Fruit fly (Drosophila melanogaster) whole organism, pupa: ENCODE measurements around the gene Cyp28c1.
A peak's percentile ranks its signal among the peaks of the same experiment; 100 is the strongest.

Experiments used
- CG10348 ChIP-seq: fragments of 200-800 bp; sonication (Bioruptor generic); IDR thresholded peaks from 2 replicates; pipeline ENCODE4 v1.3.6; 2022; ENCODE audit warnings: missing biosample characterization, missing genetic modification characterization
- CG12605 ChIP-seq: fragments of 200-800 bp; sonication (Bioruptor generic); IDR thresholded peaks from 2 replicates; pipeline ENCODE4 v1.3.6; 2022; ENCODE audit warnings: missing biosample characterization, missing genetic modification characterization
- CG13204 ChIP-seq: fragments of 200-800 bp; sonication (Bioruptor generic); optimal IDR thresholded peaks from 2 replicates; lab custom pipeline; 2018; ENCODE audit warnings: missing biosample characterization, mild to moderate bottlenecking, missing genetic modification characterization, moderate library complexity
- CG14655 ChIP-seq: fragments of 200-800 bp; sonication (Bioruptor generic); optimal IDR thresholded peaks from 3 replicates; lab custom pipeline; 2017; ENCODE audit warnings: mild to moderate bottlenecking, missing biosample characterization, missing genetic modification reagents, missing genetic modification characterization
- CG15710 ChIP-seq: fragments of 200-800 bp; sonication (Bioruptor generic); optimal IDR thresholded peaks from 2 replicates; lab custom pipeline; 2018; ENCODE audit warnings: missing biosample characterization, mild to moderate bottlenecking, missing genetic modification characterization, moderate library complexity
- CG17806 ChIP-seq: fragments of 200-800 bp; sonication (Bioruptor generic); optimal IDR thresholded peaks from 2 replicates; lab custom pipeline; 2018; ENCODE audit warnings: missing biosample characterization, mild to moderate bottlenecking, missing genetic modification characterization, moderate library complexity
- CG32121 ChIP-seq: fragments of 200-800 bp; sonication (Bioruptor generic); IDR thresholded peaks from 2 replicates; pipeline ENCODE4 v1.3.6; 2022; ENCODE audit warnings: missing biosample characterization, missing genetic modification characterization
- CG34367 ChIP-seq: fragments of 200-800 bp; sonication (Bioruptor generic); optimal IDR thresholded peaks from 2 replicates; lab custom pipeline; 2018; ENCODE audit warnings: missing biosample characterization, mild to moderate bottlenecking, missing genetic modification characterization
- CG4496 ChIP-seq: fragments of 200-800 bp; sonication (Bioruptor generic); IDR thresholded peaks from 3 replicates; pipeline ENCODE4 v1.3.6; 2022; ENCODE audit warnings: missing biosample characterization, missing genetic modification characterization
- CG8159 ChIP-seq: fragments of 200-800 bp; sonication (Bioruptor generic); optimal IDR thresholded peaks from 3 replicates; lab custom pipeline; 2018; ENCODE audit warnings: missing biosample characterization, mild to moderate bottlenecking, missing genetic modification characterization, moderate library complexity
- CG8301 ChIP-seq: fragments of 200-800 bp; sonication (Bioruptor generic); optimal IDR thresholded peaks from 2 replicates; lab custom pipeline; 2018; ENCODE audit warnings: missing biosample characterization, mild to moderate bottlenecking, missing genetic modification characterization
- CG9948 ChIP-seq: fragments of 200-800 bp; sonication (Bioruptor generic); optimal IDR thresholded peaks from 2 replicates; lab custom pipeline; 2018; ENCODE audit warnings: missing biosample characterization, mild to moderate bottlenecking, missing genetic modification characterization, moderate library complexity
- D1 ChIP-seq: fragments of 200-800 bp; sonication (Bioruptor generic); optimal IDR thresholded peaks from 2 replicates; lab custom pipeline; 2018; ENCODE audit warnings: missing biosample characterization, mild to moderate bottlenecking, missing genetic modification characterization, moderate library complexity
- EcR ChIP-seq: fragments of 200-800 bp; sonication (Bioruptor generic); optimal IDR thresholded peaks from 3 replicates; lab custom pipeline; 2019; ENCODE audit warnings: missing biosample characterization, missing genetic modification characterization, mild to moderate bottlenecking, moderate library complexity, missing genetic modification reagents
- Ets98B ChIP-seq: fragments of 200-800 bp; sonication (Bioruptor generic); IDR thresholded peaks from 2 replicates; pipeline ENCODE4 v1.3.6; 2022; ENCODE audit warnings: missing biosample characterization, missing genetic modification characterization
- Pif1A ChIP-seq: fragments of 200-800 bp; sonication (Bioruptor generic); optimal IDR thresholded peaks from 3 replicates; lab custom pipeline; 2016; ENCODE audit warnings: missing biosample characterization, missing genetic modification characterization
- Pif1B ChIP-seq: fragments of 200-800 bp; sonication (Bioruptor generic); optimal IDR thresholded peaks from 3 replicates; lab custom pipeline; 2016; ENCODE audit warnings: missing biosample characterization, missing genetic modification characterization
- Snoo ChIP-seq: fragments of 200-800 bp; sonication (Bioruptor generic); optimal IDR thresholded peaks from 3 replicates; lab custom pipeline; 2017; ENCODE audit warnings: missing biosample characterization, mild to moderate bottlenecking, missing genetic modification characterization, inconsistent platforms
- fd96Ca ChIP-seq: fragments of 200-800 bp; sonication (Bioruptor generic); IDR thresholded peaks from 3 replicates; pipeline ENCODE4 v1.3.6; 2022; ENCODE audit warnings: missing biosample characterization, missing genetic modification characterization
- gl ChIP-seq: fragments of 200-800 bp; sonication (Bioruptor generic); optimal IDR thresholded peaks from 2 replicates; lab custom pipeline; 2018; ENCODE audit warnings: missing biosample characterization, mild to moderate bottlenecking, missing genetic modification characterization
- rn ChIP-seq: fragments of 200-800 bp; sonication (Bioruptor generic); IDR thresholded peaks from 2 replicates; pipeline ENCODE4 v1.3.6; 2022; ENCODE audit warnings: missing biosample characterization, missing genetic modification characterization

The Cyp28c1 gene

DNA sequence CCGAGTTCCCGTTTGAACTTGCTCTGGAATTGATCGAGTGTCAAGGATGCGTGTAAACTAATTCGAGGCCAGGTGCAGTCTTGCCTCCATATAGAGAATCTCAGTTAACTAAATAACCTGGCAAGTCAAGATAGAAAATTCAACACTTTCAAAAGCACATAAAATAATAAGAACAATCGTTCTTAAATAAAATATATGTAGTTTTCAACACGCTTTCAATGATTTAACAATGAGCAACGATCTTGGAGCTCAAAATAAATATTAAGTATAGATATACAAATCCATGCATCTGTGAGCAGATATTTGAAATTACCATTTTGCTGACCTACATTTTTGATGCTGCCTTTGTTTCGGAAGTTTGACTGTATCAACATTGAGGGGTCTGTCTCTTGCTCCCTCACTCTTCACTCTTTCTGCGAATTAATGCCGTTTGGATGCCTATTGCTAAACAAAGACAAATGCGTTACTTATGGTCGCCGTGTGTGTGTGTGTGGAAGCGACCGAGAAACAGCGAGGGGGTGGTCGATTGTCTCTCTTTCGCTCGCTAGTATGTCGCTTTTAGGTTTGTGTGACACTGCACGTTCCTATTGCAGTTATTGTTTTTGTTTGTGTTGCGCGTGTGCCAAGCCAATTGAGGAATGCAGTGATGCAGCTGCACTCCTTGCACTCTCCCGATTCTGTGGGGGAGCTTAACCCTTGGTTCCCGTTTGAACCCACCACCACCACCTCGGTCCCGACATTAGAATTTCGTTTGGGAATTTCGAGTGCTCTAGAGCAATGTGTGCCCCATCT lies 18.9 kb upstream of the Cyp28c1 start:
- TF ChIP-seq Pif1A (GFP tag; lab: Kevin White, UChicago) = peak; percentile 52
- TF ChIP-seq CG4496 (GFP tag; lab: Robert Waterston, UW) = peak; percentile 72
- no peak for TF ChIP-seq D1 (tag; lab: Kevin White, UChicago)
- TF ChIP-seq CG15710 (tag; lab: Kevin White, UChicago) = peak; percentile 43
- TF ChIP-seq EcR (GFP tag; lab: Kevin White, UChicago) = no peak
- peak; percentile 4 for TF ChIP-seq Snoo
- TF ChIP-seq rn = 0 out of 2 replicates have a peak, but pooled peaks have one; percentile 28
- peak; percentile 60 for TF ChIP-seq CG32121 (GFP tag; lab: Robert Waterston, UW)
- TF ChIP-seq CG14655 (GFP tag; lab: Kevin White, UChicago) = peak; percentile 86
- TF ChIP-seq Ets98B (GFP tag; lab: Robert Waterston, UW) = peak; percentile 61; the same call in 1 of the 2 replicates
- no peak for TF ChIP-seq CG17806 (tag; lab: Kevin White, UChicago)
- TF ChIP-seq gl (tag; lab: Kevin White, UChicago) = no peak
- peak; percentile 17 for TF ChIP-seq CG34367 (tag; lab: Kevin White, UChicago)
- peak; percentile 30 for TF ChIP-seq CG8159 (tag; lab: Kevin White, UChicago)
- TF ChIP-seq CG8301 (tag; lab: Kevin White, UChicago) = peak; percentile 83
- TF ChIP-seq CG12605 (GFP tag; lab: Robert Waterston, UW) = no peak; the same call in 1 of the 2 replicates
- TF ChIP-seq CG13204 (GFP tag; lab: Kevin White, UChicago) = no peak
- TF ChIP-seq Pif1B (GFP tag; lab: Kevin White, UChicago) = peak; percentile 58
- no peak; the same call in 1 of the 2 replicates for TF ChIP-seq CG10348
- peak; percentile 68 for TF ChIP-seq fd96Ca (GFP tag; lab: Robert Waterston, UW)
- peak; percentile 36 for TF ChIP-seq CG9948

DNA sequence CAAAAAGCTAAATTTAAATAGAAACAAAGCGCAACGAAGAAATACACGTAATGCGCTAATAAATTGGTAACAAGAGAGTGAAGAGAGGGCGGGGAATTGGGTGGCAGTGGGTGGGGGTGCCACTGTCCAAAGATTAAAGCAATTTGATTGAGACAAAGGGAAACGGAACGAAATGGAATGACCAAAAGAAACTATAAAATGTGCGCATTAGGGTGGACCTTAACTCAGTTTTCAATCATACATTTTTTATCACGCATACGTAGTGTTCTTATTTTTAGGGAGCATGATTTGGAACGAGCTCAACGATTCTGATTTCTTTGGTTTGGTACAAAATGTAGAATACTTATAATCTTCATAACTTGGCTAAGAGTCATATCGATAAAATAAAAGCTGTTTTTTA lies 17.5 kb upstream of the Cyp28c1 start:
- TF ChIP-seq Ets98B (GFP tag; lab: Robert Waterston, UW) (peak; percentile 47), Pif1B (GFP tag; lab: Kevin White, UChicago) (no peak), CG4496 (GFP tag; lab: Robert Waterston, UW) (peak; percentile 61; the same call in 2 of the 3 replicates), CG12605 (GFP tag; lab: Robert Waterston, UW) (no peak), CG9948 (no peak), EcR (GFP tag; lab: Kevin White, UChicago) (no peak), CG10348 (no peak), CG17806 (tag; lab: Kevin White, UChicago) (no peak), Pif1A (GFP tag; lab: Kevin White, UChicago) (peak; percentile 27), gl (tag; lab: Kevin White, UChicago) (no peak), CG13204 (GFP tag; lab: Kevin White, UChicago) (no peak), CG34367 (tag; lab: Kevin White, UChicago) (no peak), CG32121 (GFP tag; lab: Robert Waterston, UW) (0 out of 2 replicates have a peak, but pooled peaks have one; percentile 17), Snoo (no peak), rn (no peak), CG8301 (tag; lab: Kevin White, UChicago) (peak; percentile 33), CG8159 (tag; lab: Kevin White, UChicago) (peak; percentile 81), D1 (tag; lab: Kevin White, UChicago) (no peak), CG14655 (GFP tag; lab: Kevin White, UChicago) (peak; percentile 25), CG15710 (tag; lab: Kevin White, UChicago) (no peak), fd96Ca (GFP tag; lab: Robert Waterston, UW) (no peak; the same call in 2 of the 3 replicates)

DNA sequence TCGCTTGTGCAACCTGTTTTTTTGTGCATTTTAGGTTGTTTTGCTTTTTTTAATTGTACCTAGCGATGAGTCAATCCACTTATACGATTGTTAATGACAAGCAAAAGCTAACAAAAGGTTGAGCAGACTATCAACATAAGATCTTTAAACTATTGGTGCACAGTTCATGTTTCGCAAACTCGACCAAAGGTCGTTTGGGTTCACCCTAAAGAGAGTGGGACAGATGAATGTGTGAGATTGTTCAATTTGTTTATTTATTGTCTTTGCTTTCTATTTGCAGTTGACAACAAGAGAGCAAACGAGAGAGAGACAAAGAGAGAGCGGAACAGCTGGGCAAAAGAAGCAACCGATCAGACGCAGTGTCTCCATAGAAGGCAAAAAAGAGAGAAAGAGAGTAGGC lies 16.4 kb upstream of the Cyp28c1 start:
- peak; percentile 19 for TF ChIP-seq CG15710 (tag; lab: Kevin White, UChicago)
- peak; percentile 60 for TF ChIP-seq Ets98B (GFP tag; lab: Robert Waterston, UW)
- TF ChIP-seq CG10348 = no peak
- no peak for TF ChIP-seq rn
- TF ChIP-seq EcR (GFP tag; lab: Kevin White, UChicago) = peak; percentile 38
- TF ChIP-seq CG14655 (GFP tag; lab: Kevin White, UChicago) = no peak
- peak; percentile 62; the same call in 1 of the 3 replicates for TF ChIP-seq fd96Ca (GFP tag; lab: Robert Waterston, UW)
- TF ChIP-seq Pif1B (GFP tag; lab: Kevin White, UChicago) = no peak
- peak; percentile 4 for TF ChIP-seq CG17806 (tag; lab: Kevin White, UChicago)
- peak; percentile 11 for TF ChIP-seq CG9948
- no peak for TF ChIP-seq CG13204 (GFP tag; lab: Kevin White, UChicago)
- TF ChIP-seq CG12605 (GFP tag; lab: Robert Waterston, UW) = peak; percentile 85
- no peak for TF ChIP-seq Snoo
- peak; percentile 50; the same call in 2 of the 3 replicates for TF ChIP-seq CG4496 (GFP tag; lab: Robert Waterston, UW)
- TF ChIP-seq Pif1A (GFP tag; lab: Kevin White, UChicago) = no peak
- peak; percentile 65 for TF ChIP-seq CG32121 (GFP tag; lab: Robert Waterston, UW)
- TF ChIP-seq D1 (tag; lab: Kevin White, UChicago) = no peak
- TF ChIP-seq CG34367 (tag; lab: Kevin White, UChicago) = peak; percentile 14
- peak; percentile 83 for TF ChIP-seq CG8159 (tag; lab: Kevin White, UChicago)
- TF ChIP-seq CG8301 (tag; lab: Kevin White, UChicago) = peak; percentile 54
- TF ChIP-seq gl (tag; lab: Kevin White, UChicago) = peak; percentile 44

DNA sequence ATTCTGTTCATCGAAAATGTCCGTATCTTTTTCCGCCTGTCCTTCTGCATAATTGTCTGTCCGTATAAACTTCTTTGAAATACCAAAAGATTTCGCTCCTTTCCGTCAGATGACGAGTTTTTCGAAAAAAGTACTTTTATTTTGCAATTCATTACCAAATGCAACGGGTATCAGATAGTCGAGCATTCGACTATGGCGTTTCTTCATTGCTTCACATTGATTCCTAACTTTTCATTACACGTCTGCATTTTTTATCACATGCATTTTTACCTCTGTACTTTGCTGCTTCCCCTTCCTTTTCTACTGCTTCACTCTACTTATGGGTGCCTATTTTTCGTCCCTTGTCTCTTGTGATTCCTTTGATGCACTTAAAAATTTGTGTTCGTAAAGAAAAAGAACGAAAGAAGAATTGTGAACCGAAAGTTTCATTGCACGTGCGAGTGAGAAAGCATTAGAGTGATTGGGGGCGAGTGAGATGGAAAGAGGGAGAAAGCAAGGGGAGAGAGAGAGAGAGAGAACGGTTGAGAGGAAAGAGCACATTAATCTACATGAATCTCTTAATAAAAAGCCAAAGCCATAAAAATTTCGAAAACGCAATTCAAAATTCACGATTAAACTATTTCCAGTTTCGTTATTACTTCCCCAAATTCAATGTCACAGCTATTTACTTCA lies 10.9 kb upstream of the Cyp28c1 start:
- TF ChIP-seq CG15710 (tag; lab: Kevin White, UChicago) (no peak), rn (no peak), CG32121 (GFP tag; lab: Robert Waterston, UW) (no peak), CG8301 (tag; lab: Kevin White, UChicago) (no peak), Pif1A (GFP tag; lab: Kevin White, UChicago) (no peak), CG9948 (no peak), gl (tag; lab: Kevin White, UChicago) (no peak), CG8159 (tag; lab: Kevin White, UChicago) (no peak), CG4496 (GFP tag; lab: Robert Waterston, UW) (no peak)
